Worm (Caenorhabditis elegans): ENCODE results near the gene T24C2.3.
"Not testable (repeated sequence)": the region's sequence is repeated elsewhere in the genome, so short reads cannot be mapped to it uniquely, and the experiment has no call there.

ce11 chrX:14528399-14528798, 14.9 kb upstream of the T24C2.3 start, which contains the start of gene nspc-19:
- not testable (repeated sequence) for TF ChIP-seq nhr-237 (tag; optimal IDR thresholded peaks at IDR 0.05); ceh-39 (tag; optimal IDR thresholded peaks at IDR 0.05); ceh-83 (GFP tag; optimal IDR thresholded peaks at IDR 0.05); ztf-11 (tag; optimal IDR thresholded peaks at IDR 0.05); lsy-2 (tag; optimal IDR thresholded peaks at IDR 0.05)

Measured in whole organism, mixed stage, embryonic.